Worm (Caenorhabditis elegans) whole organism, L4/young adult: Measurements from ENCODE around the gene F01G10.9.

Experiments used
- W03F9.2 ChIP-seq: fragments of 150-350 bp; optimal IDR thresholded peaks from 2 replicates; lab custom pipeline; 2014; ENCODE audit warnings: missing biosample characterization, missing genetic modification characterization
- dao-5 ChIP-seq: sonication (generic microtip); optimal IDR thresholded peaks from 2 replicates; lab custom pipeline; 2016; ENCODE audit warnings: missing genotype, missing genetic modification characterization, moderate library complexity, missing compliant biosample characterization
- him-1 ChIP-seq: sonication (generic microtip); optimal IDR thresholded peaks from 2 replicates; lab custom pipeline; 2016; ENCODE audit warnings: missing genotype, missing genetic modification reagents, missing genetic modification characterization, missing compliant biosample characterization

The F01G10.9 gene

ce11 chrIV:10273781-10274313, 14.4 kb upstream of the F01G10.9 start, which contains the start of gene Y43C5A.3:
TSS of gene Y43C5A.3 (plus strand) at chrIV:10274036.
- no peak for TF ChIP-seq dao-5 (tag; lab: Kevin White, UChicago)

ce11 chrIV:10273360-10273759, 13.9 kb upstream of the F01G10.9 start:
- TF ChIP-seq him-1 (tag; lab: Kevin White, UChicago) (no peak), W03F9.2 (no peak), dao-5 (tag; lab: Kevin White, UChicago) (no peak)

ce11 chrIV:10269137-10269933, 9.9 kb upstream of the F01G10.9 start, which contains the start of the genes nspd-7 and Y43C5A.2:
TSS of gene nspd-7 (minus strand) at chrIV:10269187.
TSS of gene Y43C5A.2 (plus strand) at chrIV:10269883.
- no peak for TF ChIP-seq him-1 (tag; lab: Kevin White, UChicago)

ce11 chrIV:10261061-10261460, 1.6 kb upstream of the F01G10.9 start:
- TF ChIP-seq W03F9.2, result no peak
- TF ChIP-seq him-1 (tag; lab: Kevin White, UChicago), result no peak
- TF ChIP-seq dao-5 (tag; lab: Kevin White, UChicago), result no peak

DNA sequence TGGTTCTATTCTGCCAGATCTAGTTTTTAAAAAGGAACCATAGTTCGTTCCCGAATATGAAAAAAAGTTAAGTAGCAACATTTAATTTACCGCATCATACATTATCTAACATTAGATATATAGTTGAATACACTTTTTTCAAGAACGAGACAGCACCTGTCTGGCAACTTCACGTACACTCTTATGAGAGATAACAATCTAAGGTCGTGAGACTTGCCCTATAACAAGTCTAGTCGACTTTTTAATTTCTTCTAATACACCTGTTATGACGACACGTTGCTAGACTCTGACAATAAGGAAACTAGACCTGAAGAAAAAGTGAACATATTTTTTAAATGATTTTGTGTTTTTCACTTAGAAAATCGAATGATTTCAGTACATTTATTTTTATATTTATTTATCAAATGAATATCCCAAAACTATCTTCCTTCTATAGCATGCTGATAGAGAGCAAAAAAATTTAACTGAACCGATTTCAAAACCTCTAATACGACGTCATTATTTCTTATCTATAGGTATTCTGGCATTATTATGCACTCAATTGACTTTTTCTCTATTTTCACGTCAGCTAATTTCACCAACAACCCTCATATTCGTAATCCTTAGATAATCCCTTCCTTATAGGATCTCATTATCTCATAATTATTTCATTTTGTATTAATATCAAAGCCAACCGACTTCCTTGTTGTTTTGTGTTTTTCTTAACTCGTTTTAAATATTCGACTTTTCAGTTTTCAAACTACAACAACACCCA, 6.4 kb downstream of the F01G10.9 start:
- TF ChIP-seq dao-5 (tag; lab: Kevin White, UChicago), result no peak
- no peak for TF ChIP-seq W03F9.2
- TF ChIP-seq him-1 (tag; lab: Kevin White, UChicago), result no peak

DNA sequence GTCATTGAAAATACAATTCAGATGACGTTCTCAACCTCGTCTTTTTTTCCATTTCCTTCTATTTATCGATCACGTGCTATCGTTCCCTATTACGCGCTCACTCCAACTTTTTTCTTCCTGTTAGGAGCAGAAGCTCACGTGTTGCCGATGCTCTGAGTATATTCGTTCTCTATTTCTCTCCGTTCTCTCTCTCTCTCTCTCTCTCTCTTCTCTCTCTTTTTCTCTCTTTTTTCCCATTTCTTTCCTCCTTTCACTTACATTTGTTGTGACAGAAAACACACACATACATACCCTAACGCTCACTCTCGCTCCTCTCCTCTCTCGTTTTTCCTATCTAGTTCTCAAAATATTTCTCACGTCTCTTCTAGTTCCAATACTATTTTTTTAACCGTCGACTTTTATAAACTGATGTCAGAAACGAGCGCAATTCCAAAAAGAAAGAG, 7.1 kb downstream of the F01G10.9 start:
- TF ChIP-seq dao-5 (tag; lab: Kevin White, UChicago) (no peak), W03F9.2 (peak; percentile 69), him-1 (tag; lab: Kevin White, UChicago) (peak; percentile 83)

- TF ChIP-seq dao-5 (tag; lab: Kevin White, UChicago), result no peak
Observed at ce11 chrIV:10251764-10252163, 7.7 kb downstream of the F01G10.9 start.

- no peak for TF ChIP-seq him-1 (tag; lab: Kevin White, UChicago)
- TF ChIP-seq W03F9.2, result no peak
Observed at ce11 chrIV:10251261-10251660, 8.2 kb downstream of the F01G10.9 start.

DNA sequence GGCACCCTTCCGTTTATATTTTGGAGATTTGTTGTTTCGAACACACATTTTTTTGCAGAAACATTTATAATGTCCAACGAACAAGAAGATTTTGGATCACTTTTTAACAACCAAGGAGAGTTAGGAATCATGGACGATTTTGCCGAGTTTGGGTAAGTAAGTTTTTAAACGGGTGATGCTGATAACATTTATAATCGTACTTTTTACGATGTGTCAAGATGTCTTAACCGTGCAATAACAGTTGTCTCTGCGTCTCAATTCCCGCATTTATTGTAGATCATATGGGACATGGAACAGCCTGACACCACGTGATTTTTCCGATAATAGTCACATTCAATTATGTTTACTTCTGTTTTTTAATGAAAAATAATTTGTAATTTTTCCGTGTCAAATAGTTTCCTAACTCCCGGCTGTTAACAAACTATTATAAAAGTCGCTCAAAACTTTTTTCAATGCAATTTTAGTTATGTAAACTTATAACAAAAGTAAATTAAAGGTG, 8.8 kb downstream of the F01G10.9 start, which contains the start of gene daf-14:
Gene daf-14 (plus strand): TSS at position 51 of the 499 bp plus-strand sequence.
- TF ChIP-seq him-1 (tag; lab: Kevin White, UChicago) (no peak), dao-5 (tag; lab: Kevin White, UChicago) (no peak), W03F9.2 (no peak)

ce11 chrIV:10245666-10246210, 13.7 kb downstream of the F01G10.9 start, which contains the start of gene F01G10.10:
TSS of gene F01G10.10 (plus strand) at chrIV:10246160.
- no peak for TF ChIP-seq him-1 (tag; lab: Kevin White, UChicago)
- no peak for TF ChIP-seq W03F9.2
- TF ChIP-seq dao-5 (tag; lab: Kevin White, UChicago), result no peak

DNA sequence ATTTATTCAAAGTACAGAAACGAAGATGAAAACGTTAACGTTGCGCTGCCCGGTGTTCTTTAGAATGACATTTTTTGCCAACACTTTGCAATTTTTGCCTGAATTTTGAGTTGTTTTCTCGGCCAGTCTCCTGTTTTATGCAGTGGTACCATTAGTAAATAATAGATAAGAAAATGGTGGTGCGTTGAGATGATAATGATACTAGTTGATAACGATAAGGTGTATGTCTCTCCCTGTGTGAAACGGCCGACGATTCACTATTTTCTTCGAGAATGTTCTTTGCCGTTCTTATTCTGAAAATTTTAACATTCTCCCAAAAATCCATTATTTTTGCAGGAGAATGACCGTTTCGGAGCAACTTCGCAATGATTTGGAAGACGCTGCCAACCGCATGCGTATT, 16.2 kb downstream of the F01G10.9 start, which contains the start of gene tkt-1:
Gene tkt-1 (plus strand): TSS at position 337 of the 400 bp plus-strand sequence.
- TF ChIP-seq dao-5 (tag; lab: Kevin White, UChicago), result no peak

DNA sequence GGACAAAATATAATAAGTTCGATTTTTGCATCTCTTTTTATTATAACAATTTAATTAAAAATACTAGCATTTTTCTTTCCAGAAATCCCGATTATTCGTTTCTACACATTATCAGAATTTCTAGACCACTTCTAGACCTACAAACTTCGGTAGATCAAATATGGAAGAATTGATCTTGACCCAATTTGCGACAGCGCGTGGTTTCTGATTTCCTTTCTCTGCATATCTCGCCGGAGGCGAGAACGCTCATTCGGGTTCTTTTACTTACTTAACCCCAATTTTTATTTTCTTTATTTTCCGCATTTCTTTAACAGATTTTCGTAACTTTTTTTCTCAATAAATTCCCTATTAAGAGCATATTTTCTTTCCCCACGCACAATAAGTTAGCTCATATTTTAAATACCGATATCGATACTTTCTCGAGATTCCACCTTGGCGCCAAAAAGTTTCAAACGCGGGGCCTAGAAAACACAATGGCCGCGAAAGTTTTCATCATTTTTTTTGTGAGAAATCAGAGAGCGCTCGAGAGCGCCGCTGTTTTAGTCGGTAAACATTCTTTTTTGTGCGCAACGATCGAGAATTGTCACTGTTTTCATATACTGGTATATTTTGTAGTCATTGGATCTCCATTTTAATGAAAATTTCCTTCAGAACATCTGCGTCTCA, 16.9 kb downstream of the F01G10.9 start:
- TF ChIP-seq W03F9.2 (no peak), him-1 (tag; lab: Kevin White, UChicago) (no peak)

- TF ChIP-seq dao-5 (tag; lab: Kevin White, UChicago), result no peak
- TF ChIP-seq W03F9.2, result no peak
- no peak for TF ChIP-seq him-1 (tag; lab: Kevin White, UChicago)
Observed at ce11 chrIV:10241659-10242058, 17.8 kb downstream of the F01G10.9 start, which contains the start of gene lipl-7. TSS of gene lipl-7 (minus strand) at chrIV:10241823.
